Fruit fly (Drosophila melanogaster) whole organism, pupa: ENCODE results near the gene h-cup.

Experiments
- CG10348 ChIP-seq: fragments of 200-800 bp; sonication (Bioruptor generic); IDR thresholded peaks from 2 replicates; pipeline ENCODE4 v1.3.6; 2022; ENCODE audit warnings: missing biosample characterization, missing genetic modification characterization
- CG34367 ChIP-seq: fragments of 200-800 bp; sonication (Bioruptor generic); optimal IDR thresholded peaks from 2 replicates; lab custom pipeline; 2018; ENCODE audit warnings: missing biosample characterization, mild to moderate bottlenecking, missing genetic modification characterization
- EcR ChIP-seq: fragments of 200-800 bp; sonication (Bioruptor generic); optimal IDR thresholded peaks from 3 replicates; lab custom pipeline; 2019; ENCODE audit warnings: missing biosample characterization, missing genetic modification characterization, mild to moderate bottlenecking, moderate library complexity, missing genetic modification reagents
- Ets98B ChIP-seq: fragments of 200-800 bp; sonication (Bioruptor generic); IDR thresholded peaks from 2 replicates; pipeline ENCODE4 v1.3.6; 2022; ENCODE audit warnings: missing biosample characterization, missing genetic modification characterization
- fd96Ca ChIP-seq: fragments of 200-800 bp; sonication (Bioruptor generic); IDR thresholded peaks from 3 replicates; pipeline ENCODE4 v1.3.6; 2022; ENCODE audit warnings: missing biosample characterization, missing genetic modification characterization
- gl ChIP-seq: fragments of 200-800 bp; sonication (Bioruptor generic); optimal IDR thresholded peaks from 2 replicates; lab custom pipeline; 2018; ENCODE audit warnings: missing biosample characterization, mild to moderate bottlenecking, missing genetic modification characterization

DNA sequence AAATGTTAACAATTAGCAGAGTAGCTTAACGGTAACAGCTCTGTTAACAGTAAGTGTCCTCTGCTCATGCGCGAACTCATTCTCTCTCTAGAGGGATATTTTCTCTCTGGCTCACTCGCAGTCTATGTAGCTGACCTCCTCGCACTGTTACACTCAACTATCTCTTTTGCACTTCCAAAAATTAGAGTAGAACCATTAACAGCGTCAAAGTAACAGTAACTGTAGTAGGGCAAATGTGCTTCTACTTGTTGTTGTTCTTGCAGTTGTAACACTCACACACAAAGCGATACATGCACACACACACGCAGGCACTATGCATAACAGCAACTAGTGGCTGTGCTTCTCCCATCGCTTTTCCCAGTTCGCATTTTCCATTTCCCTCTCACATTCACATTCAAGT lies 3.7 kb downstream of the h-cup start:
- no peak for TF ChIP-seq CG10348
- no peak for TF ChIP-seq fd96Ca (GFP tag; lab: Robert Waterston, UW)
- TF ChIP-seq CG34367 (tag; lab: Kevin White, UChicago) = no peak
- no peak for TF ChIP-seq Ets98B (GFP tag; lab: Robert Waterston, UW)
- TF ChIP-seq gl = no peak
- TF ChIP-seq EcR (GFP tag; lab: Kevin White, UChicago) = no peak
